Worm (Caenorhabditis elegans) whole organism, midembryonic: ENCODE results near the gene oac-10.

Source experiments
- T22C8.4 ChIP-seq: fragments of 200-800 bp; sonication (Bioruptor generic); IDR thresholded peaks from 2 replicates; pipeline ENCODE4 v1.3.6; 2022; ENCODE audit warnings: missing genetic modification characterization, missing compliant biosample characterization
- cog-1 ChIP-seq: sonication (generic microtip); optimal IDR thresholded peaks from 2 replicates; lab custom pipeline; 2016; ENCODE audit warnings: missing genetic modification characterization, missing compliant biosample characterization
- flt-1 ChIP-seq: fragments of 200-800 bp; sonication (Bioruptor generic); IDR thresholded peaks from 2 replicates; pipeline ENCODE4 v1.3.6; 2022; ENCODE audit warnings: missing genetic modification characterization, missing compliant biosample characterization
- klf-2 ChIP-seq: fragments of 200-800 bp; sonication (Bioruptor generic); conservative IDR thresholded peaks from 2 replicates; pipeline ENCODE4 v1.3.6; 2022; ENCODE audit warnings: missing genetic modification reagents, missing genetic modification characterization, missing compliant biosample characterization
- med-1 ChIP-seq: sonication (generic microtip); optimal IDR thresholded peaks from 2 replicates; lab custom pipeline; 2017; ENCODE audit warnings: missing genetic modification characterization, mild to moderate bottlenecking, missing compliant biosample characterization, antibody characterized with exemption, missing genetic modification reagents; ENCODE audit not compliant: insufficient read depth
- ref-1 ChIP-seq: fragments of 200-800 bp; sonication (Bioruptor generic); conservative IDR thresholded peaks from 2 replicates; pipeline ENCODE4 v1.3.6; 2022; ENCODE audit warnings: missing genetic modification reagents, missing genetic modification characterization, missing compliant biosample characterization
- tab-1 ChIP-seq: fragments of 200-800 bp; sonication (Bioruptor generic); IDR thresholded peaks from 2 replicates; pipeline ENCODE4 v1.3.6; 2022; ENCODE audit warnings: missing genetic modification characterization, missing compliant biosample characterization
- ztf-23 ChIP-seq: fragments of 200-800 bp; sonication (Bioruptor generic); IDR thresholded peaks from 2 replicates; pipeline ENCODE4 v1.3.6; 2022; ENCODE audit warnings: missing genetic modification reagents, missing genetic modification characterization, missing compliant biosample characterization
- ztf-29 ChIP-seq: fragments of 200-800 bp; sonication (Bioruptor generic); IDR thresholded peaks from 2 replicates; pipeline ENCODE4 v1.3.6; 2022; ENCODE audit warnings: missing genetic modification reagents, missing genetic modification characterization, missing compliant biosample characterization

Gene oac-10

ce11 chrII:3891124-3891523 lies 21.4 kb downstream of the oac-10 start, which contains the start of gene F53C3.8:
Gene F53C3.8, plus strand, starts transcription at chrII:3891424.
- no peak for TF ChIP-seq med-1 (GFP tag; lab: Kevin White, UChicago)
- no peak for TF ChIP-seq klf-2 (GFP tag; lab: Robert Waterston, UW)
- TF ChIP-seq cog-1 (tag; lab: Kevin White, UChicago) = no peak
- no peak for TF ChIP-seq ztf-23
- no peak for TF ChIP-seq ztf-29 (GFP tag; lab: Robert Waterston, UW)
- no peak for TF ChIP-seq T22C8.4 (GFP tag; lab: Robert Waterston, UW)
- no peak for TF ChIP-seq tab-1 (GFP tag; lab: Robert Waterston, UW)
- TF ChIP-seq flt-1 (GFP tag; lab: Robert Waterston, UW) = no peak
- no peak for TF ChIP-seq ref-1 (GFP tag; lab: Robert Waterston, UW)

- TF ChIP-seq ref-1 (GFP tag; lab: Robert Waterston, UW) (no peak), flt-1 (GFP tag; lab: Robert Waterston, UW) (no peak), T22C8.4 (GFP tag; lab: Robert Waterston, UW) (no peak), med-1 (GFP tag; lab: Kevin White, UChicago) (no peak), ztf-23 (no peak), cog-1 (tag; lab: Kevin White, UChicago) (no peak), tab-1 (GFP tag; lab: Robert Waterston, UW) (no peak), ztf-29 (GFP tag; lab: Robert Waterston, UW) (no peak), klf-2 (GFP tag; lab: Robert Waterston, UW) (no peak)
Measured at ce11 chrII:3893911-3894310, 24.2 kb downstream of the oac-10 start.

DNA sequence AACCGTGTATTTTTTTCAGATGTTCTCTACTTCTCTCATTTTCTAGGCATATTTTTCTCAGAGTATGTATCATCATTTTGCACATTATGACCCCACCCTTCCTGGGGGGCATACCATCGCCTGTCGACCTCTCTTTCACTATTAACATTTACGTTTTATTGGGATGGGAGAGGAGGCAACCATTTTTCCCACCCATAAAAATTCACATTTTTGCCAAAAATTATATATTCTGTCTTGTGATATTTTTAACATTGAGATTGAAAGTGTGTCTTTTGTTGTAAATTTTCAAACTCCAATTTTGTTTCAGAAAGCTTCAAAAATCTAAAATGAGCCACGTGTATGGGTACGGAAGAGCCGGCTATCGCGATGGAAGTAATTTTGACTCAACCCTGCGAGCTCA lies 25.1 kb downstream of the oac-10 start, which contains the start of gene F53C3.7:
Gene F53C3.7 (plus strand): TSS at position 301 of the 400 bp plus-strand sequence.
- no peak for TF ChIP-seq cog-1 (tag; lab: Kevin White, UChicago)
- no peak for TF ChIP-seq ref-1 (GFP tag; lab: Robert Waterston, UW)
- no peak for TF ChIP-seq klf-2 (GFP tag; lab: Robert Waterston, UW)
- no peak for TF ChIP-seq ztf-29 (GFP tag; lab: Robert Waterston, UW)
- no peak for TF ChIP-seq ztf-23
- TF ChIP-seq flt-1 (GFP tag; lab: Robert Waterston, UW) = no peak
- TF ChIP-seq med-1 (GFP tag; lab: Kevin White, UChicago) = no peak
- no peak for TF ChIP-seq T22C8.4 (GFP tag; lab: Robert Waterston, UW)
- TF ChIP-seq tab-1 (GFP tag; lab: Robert Waterston, UW) = no peak

ce11 chrII:3896920-3897319 lies 27.2 kb downstream of the oac-10 start:
- TF ChIP-seq med-1 (GFP tag; lab: Kevin White, UChicago) = no peak
- no peak for TF ChIP-seq flt-1 (GFP tag; lab: Robert Waterston, UW)
- no peak for TF ChIP-seq T22C8.4 (GFP tag; lab: Robert Waterston, UW)
- TF ChIP-seq cog-1 (tag; lab: Kevin White, UChicago) = peak; percentile 71
- no peak for TF ChIP-seq ztf-29 (GFP tag; lab: Robert Waterston, UW)
- no peak for TF ChIP-seq klf-2 (GFP tag; lab: Robert Waterston, UW)
- TF ChIP-seq tab-1 (GFP tag; lab: Robert Waterston, UW) = no peak

DNA sequence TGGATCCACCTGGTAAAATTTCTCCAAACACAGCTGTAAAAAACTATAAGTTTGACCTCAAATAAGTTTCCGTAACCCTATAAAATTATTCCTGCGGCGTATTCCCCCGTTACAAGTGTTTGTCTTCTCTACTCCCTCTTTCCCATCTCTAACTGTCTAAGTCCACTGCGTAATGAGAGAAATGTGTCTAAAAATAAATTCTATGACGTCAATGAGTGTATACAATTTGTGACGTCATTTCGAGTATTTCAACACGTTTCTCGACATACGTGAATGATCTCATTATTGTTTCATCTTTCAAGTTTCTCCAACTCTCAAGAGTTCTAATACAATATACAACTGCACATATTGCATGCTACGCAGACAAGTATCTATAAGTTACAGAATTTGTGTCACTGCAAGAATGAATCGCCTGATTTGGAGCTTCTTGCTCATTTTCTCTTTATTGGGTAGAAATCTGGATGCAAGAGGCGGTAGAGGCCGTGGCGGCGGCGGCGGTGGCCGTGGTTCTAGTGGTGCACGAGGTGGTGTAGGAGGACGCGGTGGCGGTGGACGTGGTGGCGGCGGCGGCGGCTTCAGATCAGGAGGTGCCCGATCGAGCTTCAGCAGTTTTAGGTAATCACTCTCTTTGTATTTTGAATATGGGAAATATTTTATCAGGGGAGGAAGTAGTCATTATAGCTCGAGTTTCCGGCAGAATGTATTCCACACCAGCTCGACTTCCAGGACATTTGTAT lies 28.2 kb downstream of the oac-10 start, which contains the start of gene F53C3.6:
Gene F53C3.6 (plus strand): TSS at position 385 of the 737 bp plus-strand sequence.
- peak; percentile 31; the same call in 1 of the 2 replicates for TF ChIP-seq flt-1 (GFP tag; lab: Robert Waterston, UW)
- no peak for TF ChIP-seq ref-1 (GFP tag; lab: Robert Waterston, UW)
- TF ChIP-seq ztf-23 = no peak
- TF ChIP-seq tab-1 (GFP tag; lab: Robert Waterston, UW) = no peak
- no peak for TF ChIP-seq ztf-29 (GFP tag; lab: Robert Waterston, UW)
- no peak for TF ChIP-seq T22C8.4 (GFP tag; lab: Robert Waterston, UW)
- TF ChIP-seq cog-1 (tag; lab: Kevin White, UChicago) = peak; percentile 32
- no peak for TF ChIP-seq klf-2 (GFP tag; lab: Robert Waterston, UW)

DNA sequence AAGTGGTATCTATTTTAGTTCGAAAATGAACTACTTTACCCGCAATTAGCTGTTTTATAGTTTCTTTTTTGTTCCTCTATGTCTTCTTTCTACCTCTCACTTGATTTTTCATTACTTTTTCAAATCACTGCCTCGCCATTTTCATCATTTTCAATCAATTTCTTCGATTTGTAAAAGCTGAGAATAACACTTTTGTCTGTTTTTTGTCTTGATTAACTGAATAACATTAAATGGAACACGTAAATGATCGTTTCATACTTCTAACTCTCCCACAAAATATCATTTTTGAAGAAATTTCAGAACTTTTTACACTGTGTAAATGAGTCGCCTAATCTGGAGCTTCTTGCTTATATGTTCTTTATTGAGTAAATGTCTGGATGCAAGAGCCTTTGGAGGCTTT lies 31.4 kb downstream of the oac-10 start, which contains the start of gene F53C3.4:
Gene F53C3.4 (plus strand): TSS at position 301 of the 400 bp plus-strand sequence.
- no peak for TF ChIP-seq T22C8.4 (GFP tag; lab: Robert Waterston, UW)
- TF ChIP-seq cog-1 (tag; lab: Kevin White, UChicago) = no peak
- TF ChIP-seq ref-1 (GFP tag; lab: Robert Waterston, UW) = no peak
- no peak for TF ChIP-seq flt-1 (GFP tag; lab: Robert Waterston, UW)
- TF ChIP-seq ztf-23 = no peak
- TF ChIP-seq klf-2 (GFP tag; lab: Robert Waterston, UW) = no peak
- TF ChIP-seq ztf-29 (GFP tag; lab: Robert Waterston, UW) = no peak
- TF ChIP-seq tab-1 (GFP tag; lab: Robert Waterston, UW) = no peak
- TF ChIP-seq med-1 (GFP tag; lab: Kevin White, UChicago) = no peak

ce11 chrII:3902798-3903197 lies 33.1 kb downstream of the oac-10 start, which contains the start of gene F53C3.3:
Gene F53C3.3, plus strand, starts transcription at chrII:3902856.
- TF ChIP-seq flt-1 (GFP tag; lab: Robert Waterston, UW) (no peak), tab-1 (GFP tag; lab: Robert Waterston, UW) (no peak), klf-2 (GFP tag; lab: Robert Waterston, UW) (no peak), cog-1 (tag; lab: Kevin White, UChicago) (no peak), ztf-23 (no peak), ztf-29 (GFP tag; lab: Robert Waterston, UW) (no peak), ref-1 (GFP tag; lab: Robert Waterston, UW) (no peak), med-1 (GFP tag; lab: Kevin White, UChicago) (no peak), T22C8.4 (GFP tag; lab: Robert Waterston, UW) (no peak)

DNA sequence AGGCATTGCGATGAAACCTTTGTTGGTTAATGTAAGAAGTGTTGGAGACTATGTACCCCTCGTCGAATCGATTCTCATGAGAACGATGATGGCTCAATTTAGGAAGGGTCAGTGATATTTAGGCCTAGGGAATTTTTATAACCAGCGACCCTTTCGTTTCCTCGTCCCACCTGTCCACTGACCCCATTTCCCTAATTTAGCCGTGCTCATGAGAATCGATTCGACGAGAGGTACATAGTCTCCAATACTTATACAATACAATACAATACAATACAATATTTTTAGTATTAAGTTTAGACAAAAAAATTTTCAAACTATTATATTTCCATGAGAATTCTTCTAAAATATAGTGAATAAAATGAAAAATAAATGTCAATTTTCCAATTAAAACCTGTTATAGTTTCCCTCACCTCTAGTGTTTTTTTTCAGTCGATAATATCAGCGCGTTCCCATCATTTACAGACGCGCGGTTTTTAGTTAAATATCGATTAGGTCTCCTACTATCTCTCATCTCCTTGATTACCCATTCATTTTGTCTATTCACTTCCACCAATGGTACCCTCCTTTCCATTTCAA lies 37.0 kb downstream of the oac-10 start, which contains the start of the genes F53C3.11 and fbxb-103:
Gene F53C3.11 (minus strand): TSS at position 101 of the 576 bp plus-strand sequence.
Gene fbxb-103 (plus strand): TSS at position 526 of the 576 bp plus-strand sequence.
- no peak for TF ChIP-seq tab-1 (GFP tag; lab: Robert Waterston, UW)
- TF ChIP-seq ref-1 (GFP tag; lab: Robert Waterston, UW) = no peak
- no peak for TF ChIP-seq med-1 (GFP tag; lab: Kevin White, UChicago)
- no peak for TF ChIP-seq flt-1 (GFP tag; lab: Robert Waterston, UW)
- no peak for TF ChIP-seq ztf-29 (GFP tag; lab: Robert Waterston, UW)
- no peak for TF ChIP-seq ztf-23
- no peak for TF ChIP-seq T22C8.4 (GFP tag; lab: Robert Waterston, UW)
- TF ChIP-seq klf-2 (GFP tag; lab: Robert Waterston, UW) = no peak
- no peak for TF ChIP-seq cog-1 (tag; lab: Kevin White, UChicago)
